Worm (Caenorhabditis elegans) whole organism, midembryonic: Measurements from ENCODE around the gene syf-2.

Source experiments
- T22C8.4 ChIP-seq: fragments of 200-800 bp; sonication (Bioruptor generic); IDR thresholded peaks from 2 replicates; pipeline ENCODE4 v1.3.6; 2022; ENCODE audit warnings: missing genetic modification characterization, missing compliant biosample characterization
- flt-1 ChIP-seq: fragments of 200-800 bp; sonication (Bioruptor generic); IDR thresholded peaks from 2 replicates; pipeline ENCODE4 v1.3.6; 2022; ENCODE audit warnings: missing genetic modification characterization, missing compliant biosample characterization
- med-1 ChIP-seq: sonication (generic microtip); optimal IDR thresholded peaks from 2 replicates; lab custom pipeline; 2017; ENCODE audit warnings: missing genetic modification characterization, mild to moderate bottlenecking, missing compliant biosample characterization, antibody characterized with exemption, missing genetic modification reagents; ENCODE audit not compliant: insufficient read depth
- ref-1 ChIP-seq: fragments of 200-800 bp; sonication (Bioruptor generic); conservative IDR thresholded peaks from 2 replicates; pipeline ENCODE4 v1.3.6; 2022; ENCODE audit warnings: missing genetic modification reagents, missing genetic modification characterization, missing compliant biosample characterization
- ztf-23 ChIP-seq: fragments of 200-800 bp; sonication (Bioruptor generic); IDR thresholded peaks from 2 replicates; pipeline ENCODE4 v1.3.6; 2022; ENCODE audit warnings: missing genetic modification reagents, missing genetic modification characterization, missing compliant biosample characterization
- ztf-29 ChIP-seq: fragments of 200-800 bp; sonication (Bioruptor generic); IDR thresholded peaks from 2 replicates; pipeline ENCODE4 v1.3.6; 2022; ENCODE audit warnings: missing genetic modification reagents, missing genetic modification characterization, missing compliant biosample characterization

- TF ChIP-seq ref-1 (GFP tag; lab: Robert Waterston, UW) (no peak), med-1 (GFP tag; lab: Kevin White, UChicago) (no peak), T22C8.4 (GFP tag; lab: Robert Waterston, UW) (no peak), flt-1 (no peak), ztf-29 (no peak), ztf-23 (GFP tag; lab: Robert Waterston, UW) (no peak)
Observed at ce11 chrIII:7114952-7115488, 46.9 kb downstream of the syf-2 start, which contains the start of gene nhr-10.
